Fruit fly (Drosophila melanogaster) whole organism, wandering third instar larva: Measurements from ENCODE around the gene Zir.
A peak's percentile ranks its signal among the peaks of the same experiment; 100 is the strongest.

Source experiments
- Abd-B ChIP-seq: fragments of >200 bp; optimal IDR thresholded peaks from 2 replicates; lab custom pipeline; 2017; ENCODE audit warnings: missing biosample characterization, missing genetic modification characterization
- CG32264 ChIP-seq: fragments of 200-800 bp; sonication (Bioruptor generic); optimal IDR thresholded peaks from 2 replicates; lab custom pipeline; 2016; ENCODE audit warnings: missing biosample characterization, missing genetic modification characterization
- CG9705 ChIP-seq: fragments of 200-800 bp; sonication (Bioruptor generic); optimal IDR thresholded peaks from 2 replicates; lab custom pipeline; 2018; ENCODE audit warnings: missing biosample characterization, mild to moderate bottlenecking, missing genetic modification characterization
- CrebA ChIP-seq: fragments of 200-800 bp; sonication (Bioruptor generic); optimal IDR thresholded peaks from 2 replicates; lab custom pipeline; 2016; ENCODE audit warnings: missing biosample characterization, mild to moderate bottlenecking, missing genetic modification characterization, borderline replicate concordance
- Dfd ChIP-seq: fragments of >200 bp; optimal IDR thresholded peaks from 2 replicates; lab custom pipeline; 2017; ENCODE audit warnings: missing biosample characterization, missing genetic modification characterization
- Dif ChIP-seq: fragments of 200-275, 200-300 bp; sonication (Bioruptor generic); optimal IDR thresholded peaks from 2 replicates; lab custom pipeline; 2018; ENCODE audit warnings: missing biosample characterization, missing genetic modification characterization; ENCODE audit not compliant: partially characterized antibody
- HLH106 ChIP-seq: fragments of 200-800 bp; optimal IDR thresholded peaks from 3 replicates; lab custom pipeline; 2019; ENCODE audit warnings: missing biosample characterization, mild to moderate bottlenecking, missing genetic modification characterization, moderate library complexity
- Hnf4 ChIP-seq: fragments of 200-800 bp; sonication (Bioruptor generic); optimal IDR thresholded peaks from 2 replicates; lab custom pipeline; 2016; ENCODE audit warnings: missing biosample characterization, mild to moderate bottlenecking, missing genetic modification characterization
- Hr78 ChIP-seq: fragments of >200 bp; optimal IDR thresholded peaks from 2 replicates; lab custom pipeline; 2017; ENCODE audit warnings: missing biosample characterization, missing genetic modification characterization
- Hr83 ChIP-seq: fragments of 200-300 bp; sonication (Bioruptor generic); optimal IDR thresholded peaks from 2 replicates; lab custom pipeline; 2016; ENCODE audit warnings: missing biosample characterization, mild to moderate bottlenecking, missing genetic modification characterization, moderate library complexity; ENCODE audit not compliant: poor library complexity, severe bottlenecking
- Jra ChIP-seq: sonication (Bioruptor generic); optimal IDR thresholded peaks from 2 replicates; lab custom pipeline; 2016; ENCODE audit warnings: missing biosample characterization, missing genetic modification characterization
- Mio ChIP-seq: sonication (Bioruptor generic); optimal IDR thresholded peaks from 2 replicates; lab custom pipeline; 2016; ENCODE audit warnings: missing biosample characterization, missing genetic modification characterization
- Myc ChIP-seq: fragments of >200 bp; optimal IDR thresholded peaks from 2 replicates; lab custom pipeline; 2017
- N ChIP-seq: fragments of >200 bp; optimal IDR thresholded peaks from 2 replicates; lab custom pipeline; 2018; ENCODE audit warnings: missing biosample characterization, missing external identifiers, missing genetic modification characterization
- OdsH ChIP-seq: fragments of 200-800 bp; sonication (Bioruptor generic); optimal IDR thresholded peaks from 2 replicates; lab custom pipeline; 2016; ENCODE audit warnings: missing biosample characterization, mild to moderate bottlenecking, missing genetic modification characterization
- Rel ChIP-seq, 2 experiments: fragments of 200-800 bp; sonication (Bioruptor generic) in 1 of 2; optimal IDR thresholded peaks; 2 replicates in 1 of 2; 3 replicates in 1 of 2; lab custom pipeline; 2016 to 2019; ENCODE audit warnings: mild to moderate bottlenecking in 2 of 2, missing biosample characterization in 2 of 2, missing genetic modification characterization in 2 of 2, moderate library complexity in 1 of 2
- Sp1 ChIP-seq: fragments of 200-800 bp; sonication (Bioruptor generic); optimal IDR thresholded peaks from 3 replicates; lab custom pipeline; 2019; ENCODE audit warnings: missing biosample characterization, mild to moderate bottlenecking, missing genetic modification characterization, moderate library complexity
- Vsx2 ChIP-seq: fragments of 200-300, 225-300 bp; sonication (Bioruptor generic); optimal IDR thresholded peaks from 2 replicates; lab custom pipeline; 2018; ENCODE audit warnings: missing biosample characterization, missing genetic modification characterization; ENCODE audit not compliant: partially characterized antibody
- br ChIP-seq: fragments of 200-800 bp; sonication (Bioruptor generic); optimal IDR thresholded peaks from 2 replicates; lab custom pipeline; 2016; ENCODE audit warnings: missing biosample characterization, missing genetic modification characterization
- brk ChIP-seq: fragments of 200-800 bp; sonication (Bioruptor generic); optimal IDR thresholded peaks from 2 replicates; lab custom pipeline; 2016; ENCODE audit warnings: missing biosample characterization, mild to moderate bottlenecking, missing genetic modification characterization
- dl ChIP-seq, 2 experiments: fragments of 175-275, 200-275 bp in 1 of 2; fragments of 200-275 bp in 1 of 2; sonication (Bioruptor generic); optimal IDR thresholded peaks; lab custom pipeline; 2018; ENCODE audit warnings: mild to moderate bottlenecking in 2 of 2, missing biosample characterization in 2 of 2, missing genetic modification characterization in 2 of 2, moderate library complexity in 2 of 2; ENCODE audit not compliant: partially characterized antibody in 2 of 2, insufficient read depth in 1 of 2
- dmrt93B ChIP-seq: fragments of 200-800 bp; sonication (Bioruptor generic); optimal IDR thresholded peaks from 2 replicates; lab custom pipeline; 2018; ENCODE audit warnings: missing biosample characterization, mild to moderate bottlenecking, missing genetic modification characterization
- ey ChIP-seq: fragments of 200-800 bp; sonication (Bioruptor generic); optimal IDR thresholded peaks from 2 replicates; lab custom pipeline; 2016; ENCODE audit warnings: missing biosample characterization, missing genetic modification characterization
- foxo ChIP-seq, 2 experiments: fragments of 200-800 bp; sonication (Bioruptor generic); optimal IDR thresholded peaks; 2 replicates in 1 of 2; 3 replicates in 1 of 2; lab custom pipeline; 2016 to 2017; ENCODE audit warnings: missing biosample characterization in 2 of 2, missing genetic modification characterization in 2 of 2
- fru ChIP-seq: fragments of 200-800 bp; sonication (Bioruptor generic); optimal IDR thresholded peaks from 3 replicates; lab custom pipeline; 2016; ENCODE audit warnings: missing biosample characterization, mild to moderate bottlenecking, missing genetic modification characterization
- h ChIP-seq: fragments of 200-800 bp; sonication (Bioruptor generic); optimal IDR thresholded peaks from 3 replicates; lab custom pipeline; 2016; ENCODE audit warnings: missing biosample characterization, mild to moderate bottlenecking, missing genetic modification characterization
- jim ChIP-seq: fragments of 175-275, 200-325 bp; sonication (Bioruptor generic); optimal IDR thresholded peaks from 2 replicates; lab custom pipeline; 2016; ENCODE audit warnings: missing biosample characterization, mild to moderate bottlenecking, missing genetic modification characterization
- pan ChIP-seq: fragments of >200 bp; optimal IDR thresholded peaks from 2 replicates; lab custom pipeline; 2017
- psq ChIP-seq: fragments of 200-800 bp; sonication (Bioruptor generic); optimal IDR thresholded peaks from 3 replicates; lab custom pipeline; 2017; ENCODE audit warnings: missing biosample characterization, mild to moderate bottlenecking, missing genetic modification characterization, moderate library complexity
- rgr ChIP-seq: fragments of 200-800 bp; sonication (Bioruptor generic); optimal IDR thresholded peaks from 3 replicates; lab custom pipeline; 2016; ENCODE audit warnings: missing biosample characterization, mild to moderate bottlenecking, missing genetic modification characterization
- sage ChIP-seq: fragments of 200-800 bp; sonication (Bioruptor generic); optimal IDR thresholded peaks from 2 replicates; lab custom pipeline; 2016; ENCODE audit warnings: missing biosample characterization, mild to moderate bottlenecking, missing genetic modification characterization
- sv ChIP-seq: fragments of 200-800 bp; sonication (Bioruptor generic); optimal IDR thresholded peaks from 3 replicates; lab custom pipeline; 2016; ENCODE audit warnings: missing biosample characterization, missing genetic modification characterization
- tai ChIP-seq: sonication (Bioruptor generic); optimal IDR thresholded peaks from 2 replicates; lab custom pipeline; 2016; ENCODE audit warnings: missing biosample characterization, missing genetic modification characterization
- usp ChIP-seq: fragments of >200 bp; optimal IDR thresholded peaks from 2 replicates; lab custom pipeline; 2017; ENCODE audit warnings: missing biosample characterization, missing genetic modification characterization
- woc ChIP-seq: sonication (Bioruptor generic); optimal IDR thresholded peaks from 2 replicates; lab custom pipeline; 2016; ENCODE audit warnings: missing biosample characterization, mild to moderate bottlenecking, missing genetic modification characterization

Gene Zir

DNA sequence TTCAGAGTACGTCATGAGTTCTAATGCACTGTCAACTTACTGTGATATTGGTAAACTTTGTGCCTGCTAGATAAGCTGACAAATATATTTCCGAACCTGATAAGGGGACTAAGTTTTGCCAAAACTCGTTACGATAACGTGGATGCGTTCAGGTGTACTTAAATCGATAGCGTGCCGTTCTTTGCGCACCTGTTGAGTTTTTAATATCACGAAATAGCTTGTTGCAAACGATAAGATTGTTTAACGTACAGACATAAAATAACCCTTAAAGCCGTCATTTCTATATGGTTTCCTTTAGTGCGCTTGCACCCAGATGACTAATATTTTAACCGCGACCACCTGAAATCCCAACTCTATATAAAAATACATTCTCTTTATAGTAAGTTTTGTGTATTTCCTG lies 12.5 kb upstream of the Zir start:
- TF ChIP-seq Hr78 (GFP tag; lab: Kevin White, UChicago) (no peak), jim (GFP tag; lab: Kevin White, UChicago) (no peak), CrebA (GFP tag; lab: Kevin White, UChicago) (no peak), Jra (GFP tag; lab: Kevin White, UChicago) (no peak)

DNA sequence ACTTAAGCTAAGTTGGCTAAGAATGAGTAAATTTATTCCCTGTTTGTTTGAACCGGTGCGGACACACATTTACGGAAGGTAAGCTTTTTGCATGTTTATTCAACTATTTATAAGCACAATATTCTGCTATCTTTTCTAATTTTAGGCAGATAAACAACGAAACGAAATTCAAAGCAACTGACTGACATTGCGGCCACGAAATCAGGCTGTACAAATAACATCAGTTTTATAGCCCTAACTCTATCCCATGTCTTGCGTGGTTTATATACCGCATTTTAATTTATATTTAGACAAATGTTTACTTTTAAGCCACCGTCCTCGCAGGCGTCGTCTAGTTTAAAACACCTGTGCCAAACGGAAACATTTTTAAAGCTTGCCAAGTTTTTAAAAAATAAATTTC lies 9.4 kb upstream of the Zir start:
- TF ChIP-seq Mio (GFP tag; lab: Kevin White, UChicago) (no peak), CrebA (GFP tag; lab: Kevin White, UChicago) (no peak), HLH106 (tag; lab: Kevin White, UChicago) (no peak)

DNA sequence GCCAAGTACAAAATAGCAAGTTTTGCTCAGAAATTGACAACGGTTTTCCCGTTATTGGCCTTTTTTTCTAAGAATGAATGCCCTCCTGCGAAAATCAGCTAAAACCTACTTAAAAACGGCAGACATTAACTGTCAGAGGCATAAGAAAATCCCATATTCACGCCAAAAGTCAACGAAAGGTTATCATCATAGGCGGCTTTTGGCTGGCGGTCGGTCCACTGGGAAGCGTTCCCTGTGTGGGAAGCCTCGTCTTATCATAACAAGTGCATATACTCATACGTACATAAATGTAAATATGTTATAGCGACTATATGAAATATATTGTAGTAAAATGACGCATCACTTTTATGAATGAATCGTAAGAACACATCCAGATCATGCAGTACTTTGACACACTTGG lies 8.8 kb upstream of the Zir start:
- no peak for TF ChIP-seq Rel (GFP tag; optimal IDR thresholded peaks at IDR 0.05; lab: Kevin White, UChicago)
- TF ChIP-seq Rel (tag; optimal IDR thresholded peaks at IDR 0.05; lab: Kevin White, UChicago), result peak; percentile 88
- TF ChIP-seq sv (GFP tag; lab: Kevin White, UChicago), result no peak
- TF ChIP-seq sage, result no peak
- no peak for TF ChIP-seq usp (GFP tag; lab: Kevin White, UChicago)
- TF ChIP-seq CG32264 (GFP tag; lab: Kevin White, UChicago), result no peak

DNA sequence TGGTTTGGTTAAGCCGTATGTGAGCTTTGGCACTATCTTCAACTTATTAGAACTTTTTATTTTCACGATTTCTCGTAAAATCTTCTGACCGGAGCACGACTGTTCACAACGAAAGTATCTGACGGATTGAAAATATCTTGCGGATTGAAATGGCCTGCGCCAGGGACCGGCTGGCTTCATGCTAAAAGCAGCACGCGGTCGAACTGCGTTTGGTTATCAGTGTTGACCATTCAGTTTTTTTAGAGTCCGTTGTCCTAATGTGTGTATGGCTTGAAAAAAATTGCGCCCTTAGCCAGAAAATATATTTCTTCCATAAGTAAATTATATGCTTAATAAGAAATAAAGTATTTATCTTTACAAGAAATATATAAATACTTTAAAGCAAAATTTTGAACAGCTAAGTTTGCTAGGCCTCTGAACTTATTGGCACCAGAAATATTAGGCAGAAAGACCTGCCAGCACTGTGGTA lies 7.2 kb upstream of the Zir start, which contains the start of gene net:
Gene net, minus strand, starts transcription at position 133 of the 469 bp plus-strand sequence.
- TF ChIP-seq rgr (peak; percentile 76), usp (GFP tag; lab: Kevin White, UChicago) (no peak), h (GFP tag; lab: Kevin White, UChicago) (peak; percentile 73), pan (lab: Kevin White, UChicago) (no peak), Hr78 (GFP tag; lab: Kevin White, UChicago) (no peak), Abd-B (GFP tag; lab: Kevin White, UChicago) (no peak), ey (peak; percentile 31), br (GFP tag; lab: Kevin White, UChicago) (peak; percentile 50), Hr83 (GFP tag; lab: Kevin White, UChicago) (peak; percentile 67), sv (GFP tag; lab: Kevin White, UChicago) (peak; percentile 3), psq (GFP tag; lab: Kevin White, UChicago) (peak; percentile 30), sage (no peak), Myc (lab: Kevin White, UChicago) (peak; percentile 99), Rel (GFP tag; optimal IDR thresholded peaks at IDR 0.05; lab: Kevin White, UChicago) (no peak), Rel (tag; optimal IDR thresholded peaks at IDR 0.05; lab: Kevin White, UChicago) (peak; percentile 76), Mio (GFP tag; lab: Kevin White, UChicago) (no peak), CrebA (GFP tag; lab: Kevin White, UChicago) (peak; percentile 32), woc (peak; percentile 73), N (GFP tag; lab: Kevin White, UChicago) (no peak), fru (GFP tag; lab: Kevin White, UChicago) (peak; percentile 58), Sp1 (GFP tag; lab: Kevin White, UChicago) (peak; percentile 87), Vsx2 (GFP tag; lab: Kevin White, UChicago) (no peak), tai (GFP tag; lab: Kevin White, UChicago) (no peak), HLH106 (tag; lab: Kevin White, UChicago) (peak; percentile 88), CG32264 (GFP tag; lab: Kevin White, UChicago) (no peak), foxo (GFP tag; optimal IDR thresholded peaks at IDR 0.05; lab: Kevin White, UChicago) (peak in 1 of 2 experiments; percentile 72), Jra (GFP tag; lab: Kevin White, UChicago) (no peak), dl (GFP tag; optimal IDR thresholded peaks at IDR 0.05; lab: Kevin White, UChicago; ENCODE audit: insufficient read depth in 1 of 2, partially characterized antibody in 2 of 2) (peak in 1 of 2 experiments; percentile 22), Dfd (no peak), dmrt93B (GFP tag; lab: Kevin White, UChicago) (peak; percentile 52), brk (peak; percentile 55), Dif (GFP tag; lab: Kevin White, UChicago) (peak; percentile 62), OdsH (peak; percentile 57), CG9705 (GFP tag; lab: Kevin White, UChicago) (peak; percentile 81), Hnf4 (GFP tag; lab: Kevin White, UChicago) (no peak)
